Worm (Caenorhabditis elegans) whole organism, mixed stage, embryonic: Measurements from ENCODE around the gene F53F1.2.

Experiments used
- M03D4.4 ChIP-seq: sonication (generic microtip); optimal IDR thresholded peaks from 2 replicates; lab custom pipeline; 2017; ENCODE audit warnings: mild to moderate bottlenecking, missing genetic modification characterization, missing compliant biosample characterization
- bed-3 ChIP-seq: fragments of 200-800 bp; sonication (Bioruptor generic); optimal IDR thresholded peaks from 3 replicates; lab custom pipeline; 2018; ENCODE audit warnings: mild to moderate bottlenecking, missing genetic modification characterization, moderate library complexity, missing compliant biosample characterization
- blmp-1 ChIP-seq: fragments of 150-350 bp; optimal IDR thresholded peaks from 2 replicates; lab custom pipeline; 2014; ENCODE audit warnings: missing biosample characterization, missing genetic modification characterization
- ceh-39 ChIP-seq: fragments of 150-350 bp; optimal IDR thresholded peaks from 2 replicates; lab custom pipeline; 2014; ENCODE audit warnings: missing biosample characterization, missing genetic modification characterization
- ceh-43 ChIP-seq: fragments of 200-800 bp; sonication (Bioruptor generic); optimal IDR thresholded peaks from 2 replicates; lab custom pipeline; 2018; ENCODE audit warnings: mild to moderate bottlenecking, missing genetic modification characterization, moderate library complexity, missing compliant biosample characterization
- ceh-83 ChIP-seq: fragments of 200-800 bp; sonication (Bioruptor generic); optimal IDR thresholded peaks from 2 replicates; lab custom pipeline; 2018; ENCODE audit warnings: mild to moderate bottlenecking, missing genetic modification characterization, missing compliant biosample characterization
- ces-1 ChIP-seq: fragments of 150-350 bp; optimal IDR thresholded peaks from 2 replicates; lab custom pipeline; 2014; ENCODE audit warnings: missing biosample characterization, missing genetic modification reagents, missing genetic modification characterization
- cnd-1 ChIP-seq: fragments of 200-800 bp; sonication (Bioruptor generic); optimal IDR thresholded peaks from 2 replicates; lab custom pipeline; 2018; ENCODE audit warnings: mild to moderate bottlenecking, missing genetic modification characterization, missing compliant biosample characterization
- drap-1 ChIP-seq: fragments of 200-800 bp; sonication (Bioruptor generic); optimal IDR thresholded peaks from 3 replicates; lab custom pipeline; 2018; ENCODE audit warnings: mild to moderate bottlenecking, missing genetic modification characterization, missing compliant biosample characterization
- elt-3 ChIP-seq: fragments of 150-350 bp; optimal IDR thresholded peaks from 2 replicates; lab custom pipeline; 2014; ENCODE audit warnings: missing biosample characterization, missing genetic modification characterization
- flh-1 ChIP-seq: fragments of 200-800 bp; sonication (Bioruptor generic); optimal IDR thresholded peaks from 2 replicates; lab custom pipeline; 2018; ENCODE audit warnings: mild to moderate bottlenecking, missing genetic modification characterization, moderate library complexity, missing compliant biosample characterization
- ham-2 ChIP-seq: fragments of 200-800 bp; sonication (Bioruptor generic); optimal IDR thresholded peaks from 2 replicates; lab custom pipeline; 2018; ENCODE audit warnings: mild to moderate bottlenecking, missing genetic modification characterization, missing compliant biosample characterization
- hlh-1 ChIP-seq: fragments of 150-350 bp; optimal IDR thresholded peaks from 2 replicates; lab custom pipeline; 2014; ENCODE audit warnings: missing biosample characterization, missing genetic modification reagents, missing genetic modification characterization
- lin-32 ChIP-seq: fragments of 200-800 bp; sonication (Bioruptor generic); optimal IDR thresholded peaks from 2 replicates; lab custom pipeline; 2018; ENCODE audit warnings: mild to moderate bottlenecking, missing genetic modification characterization, missing compliant biosample characterization
- lsy-2 ChIP-seq: fragments of 150-350 bp; optimal IDR thresholded peaks from 2 replicates; lab custom pipeline; 2014; ENCODE audit warnings: missing biosample characterization, missing genetic modification characterization
- mab-5 ChIP-seq: fragments of 150-350 bp; optimal IDR thresholded peaks from 2 replicates; lab custom pipeline; 2014; ENCODE audit warnings: missing biosample characterization, missing genetic modification characterization
- mep-1 ChIP-seq: fragments of 150-350 bp; optimal IDR thresholded peaks from 2 replicates; lab custom pipeline; 2017; ENCODE audit warnings: missing biosample characterization, missing genetic modification reagents, missing genetic modification characterization, inconsistent platforms
- mls-2 ChIP-seq: sonication (generic microtip); optimal IDR thresholded peaks from 2 replicates; lab custom pipeline; 2016; ENCODE audit warnings: mild to moderate bottlenecking, missing genetic modification characterization, moderate library complexity, missing compliant biosample characterization
- nhr-12 ChIP-seq: fragments of 150-350 bp; optimal IDR thresholded peaks from 2 replicates; lab custom pipeline; 2014; ENCODE audit warnings: missing biosample characterization, missing genetic modification characterization
- nhr-237 ChIP-seq: fragments of 150-350 bp; optimal IDR thresholded peaks from 2 replicates; lab custom pipeline; 2014; ENCODE audit warnings: missing biosample characterization, missing genetic modification characterization
- nhr-76 ChIP-seq: sonication (generic microtip); optimal IDR thresholded peaks from 2 replicates; lab custom pipeline; 2017; ENCODE audit warnings: missing biosample characterization, missing genetic modification characterization
- snpc-4 ChIP-seq: fragments of 150-350 bp; optimal IDR thresholded peaks from 2 replicates; lab custom pipeline; 2014; ENCODE audit warnings: missing biosample characterization, missing genetic modification characterization
- sptf-1 ChIP-seq: sonication (generic microtip); optimal IDR thresholded peaks from 2 replicates; lab custom pipeline; 2017; ENCODE audit warnings: mild to moderate bottlenecking, missing genetic modification characterization, moderate library complexity, missing compliant biosample characterization
- tbx-8 ChIP-seq: fragments of 200-800 bp; sonication (Bioruptor generic); optimal IDR thresholded peaks from 2 replicates; lab custom pipeline; 2018; ENCODE audit warnings: mild to moderate bottlenecking, missing genetic modification characterization, moderate library complexity, missing compliant biosample characterization
- unc-120 ChIP-seq: sonication (generic microtip); optimal IDR thresholded peaks from 2 replicates; lab custom pipeline; 2017; ENCODE audit warnings: missing genetic modification characterization, missing compliant biosample characterization; ENCODE audit not compliant: poor library complexity, severe bottlenecking
- unc-39 ChIP-seq: fragments of 150-350 bp; optimal IDR thresholded peaks from 2 replicates; lab custom pipeline; 2014; ENCODE audit warnings: missing biosample characterization, missing genetic modification characterization
- unc-62 ChIP-seq: fragments of 150-350 bp; optimal IDR thresholded peaks from 2 replicates; lab custom pipeline; 2014; ENCODE audit warnings: missing biosample characterization, missing genetic modification reagents, missing genetic modification characterization
- zip-8 ChIP-seq: fragments of 150-350 bp; optimal IDR thresholded peaks from 2 replicates; lab custom pipeline; 2014; ENCODE audit warnings: missing biosample characterization, missing genetic modification characterization
- ztf-11 ChIP-seq: fragments of 150-350 bp; optimal IDR thresholded peaks from 2 replicates; lab custom pipeline; 2014; ENCODE audit warnings: missing biosample characterization, missing genetic modification characterization

F53F1.2 gene

DNA sequence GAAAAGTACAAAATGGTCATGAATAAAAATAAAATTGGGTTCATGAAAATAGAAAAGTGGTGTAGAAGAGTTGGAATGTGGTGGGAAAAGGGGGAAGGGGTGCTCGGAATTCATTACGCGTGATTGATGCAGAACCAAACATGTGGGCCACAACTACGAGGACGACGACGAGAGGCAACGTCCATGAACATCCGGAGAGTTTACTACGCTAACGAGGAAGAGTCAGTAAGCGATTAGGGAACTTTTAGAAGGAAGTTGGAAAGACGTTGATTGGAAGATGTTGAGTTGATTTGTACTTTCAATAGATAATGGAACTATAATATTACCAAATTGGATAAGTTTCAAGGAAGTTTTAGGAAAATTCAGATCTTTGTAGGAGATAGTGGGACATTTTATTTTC is 4.9 kb upstream of the F53F1.2 start:
- TF ChIP-seq ces-1 (GFP tag; lab: Kevin White, UChicago) (peak; percentile 65), unc-120 (tag; lab: Kevin White, UChicago) (no peak)

- TF ChIP-seq mep-1 (tag; lab: Kevin White, UChicago) (no peak), unc-39 (tag; lab: Kevin White, UChicago) (no peak), bed-3 (GFP tag; lab: Kevin White, UChicago) (no peak), drap-1 (GFP tag; lab: Kevin White, UChicago) (no peak), unc-62 (GFP tag; lab: Kevin White, UChicago) (peak; percentile 58), unc-120 (tag; lab: Kevin White, UChicago) (peak; percentile 24), ceh-39 (tag; lab: Kevin White, UChicago) (no peak), cnd-1 (tag; lab: Kevin White, UChicago) (peak; percentile 9), hlh-1 (tag; lab: Kevin White, UChicago) (peak; percentile 56)
Measured at ce11 chrV:13402524-13402923, 4.1 kb upstream of the F53F1.2 start.

ce11 chrV:13406032-13406431 is 584 bp upstream of the F53F1.2 start, which contains the start of gene cutl-1:
cutl-1 (minus strand) TSS chrV:13406114.
- no peak for TF ChIP-seq nhr-76
- peak; percentile 4 for TF ChIP-seq lsy-2 (tag; lab: Kevin White, UChicago)
- TF ChIP-seq, all 35 proteins: peak for 1

- no peak for TF ChIP-seq ztf-11 (tag; lab: Kevin White, UChicago)
- TF ChIP-seq blmp-1 = no peak
- TF ChIP-seq mep-1 (tag; lab: Kevin White, UChicago) = no peak
- TF ChIP-seq unc-62 (GFP tag; lab: Kevin White, UChicago) = no peak
- no peak for TF ChIP-seq sptf-1 (tag; lab: Kevin White, UChicago)
Measured at ce11 chrV:13407913-13408312, 1.3 kb downstream of the F53F1.2 start, which contains the start of gene F53F1.3. F53F1.3 (plus strand) TSS chrV:13408242.

DNA sequence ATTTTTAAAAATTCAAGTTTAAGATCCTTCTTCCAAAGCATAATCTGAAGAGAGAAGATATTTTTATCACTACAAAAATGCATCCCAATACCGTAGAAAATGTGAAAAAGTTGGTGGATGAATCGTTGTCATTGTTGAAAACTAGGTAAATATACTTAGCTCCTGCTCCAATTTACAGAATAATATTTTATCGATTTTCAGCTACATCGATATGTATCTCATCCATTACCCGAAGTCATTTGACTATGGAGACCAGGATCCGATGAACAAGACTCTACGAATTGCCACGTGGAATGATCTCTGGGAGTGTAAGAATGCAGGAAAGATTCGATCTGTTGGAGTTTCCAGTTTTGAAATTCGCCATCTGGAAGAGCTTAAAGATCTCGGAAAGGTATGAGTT is 1.8 kb downstream of the F53F1.2 start:
- TF ChIP-seq mab-5 (no peak), lin-32 (GFP tag; lab: Kevin White, UChicago) (no peak), ceh-39 (tag; lab: Kevin White, UChicago) (no peak), blmp-1 (no peak), mls-2 (no peak), ceh-83 (GFP tag; lab: Kevin White, UChicago) (no peak), flh-1 (GFP tag; lab: Kevin White, UChicago) (no peak)

DNA sequence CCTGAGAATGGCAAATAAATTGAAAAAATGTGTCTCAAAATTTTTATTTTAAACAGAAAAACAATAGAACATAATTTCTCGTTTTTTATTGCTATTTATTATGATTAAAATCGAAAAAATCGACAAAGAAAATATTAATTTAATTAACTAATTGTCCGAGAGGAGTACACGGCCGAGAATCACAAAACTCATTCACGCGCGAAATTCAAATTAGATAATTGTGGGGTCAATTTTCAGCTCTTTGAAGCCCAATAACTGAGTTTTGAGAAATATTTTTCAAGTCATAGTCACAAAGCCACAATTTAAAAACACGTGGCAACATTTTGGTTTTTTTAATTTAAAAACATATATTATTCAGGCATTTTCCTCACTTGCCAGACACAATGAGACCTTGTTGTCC is 2.5 kb downstream of the F53F1.2 start:
- no peak for TF ChIP-seq bed-3 (GFP tag; lab: Kevin White, UChicago)
- peak; percentile 68 for TF ChIP-seq ces-1 (GFP tag; lab: Kevin White, UChicago)
- TF ChIP-seq nhr-237 (tag; lab: Kevin White, UChicago) = no peak
- no peak for TF ChIP-seq ceh-43 (GFP tag; lab: Kevin White, UChicago)
- TF ChIP-seq zip-8 = no peak
- no peak for TF ChIP-seq elt-3 (tag; lab: Kevin White, UChicago)
- TF ChIP-seq lin-32 (GFP tag; lab: Kevin White, UChicago) = no peak

- no peak for TF ChIP-seq snpc-4 (tag; lab: Kevin White, UChicago)
Measured at ce11 chrV:13410688-13411087, 4.1 kb downstream of the F53F1.2 start, which contains the start of gene F53F1.4. F53F1.4 (plus strand) TSS chrV:13411077.

- TF ChIP-seq zip-8 = no peak
- no peak for TF ChIP-seq ceh-39 (tag; lab: Kevin White, UChicago)
- TF ChIP-seq unc-62 (GFP tag; lab: Kevin White, UChicago) = no peak
- no peak for TF ChIP-seq ham-2 (GFP tag; lab: Kevin White, UChicago)
- no peak for TF ChIP-seq tbx-8 (GFP tag; lab: Kevin White, UChicago)
- no peak for TF ChIP-seq nhr-12 (tag; lab: Kevin White, UChicago)
- no peak for TF ChIP-seq ceh-43 (GFP tag; lab: Kevin White, UChicago)
- TF ChIP-seq mab-5 = no peak
- no peak for TF ChIP-seq unc-120 (tag; lab: Kevin White, UChicago)
- no peak for TF ChIP-seq lsy-2 (tag; lab: Kevin White, UChicago)
- TF ChIP-seq mep-1 (tag; lab: Kevin White, UChicago) = no peak
- TF ChIP-seq ztf-11 (tag; lab: Kevin White, UChicago) = no peak
- no peak for TF ChIP-seq snpc-4 (tag; lab: Kevin White, UChicago)
- no peak for TF ChIP-seq mls-2
- TF ChIP-seq nhr-76 = no peak
- TF ChIP-seq sptf-1 (tag; lab: Kevin White, UChicago) = no peak
- TF ChIP-seq bed-3 (GFP tag; lab: Kevin White, UChicago) = no peak
- no peak for TF ChIP-seq drap-1 (GFP tag; lab: Kevin White, UChicago)
- no peak for TF ChIP-seq M03D4.4
- no peak for TF ChIP-seq ceh-83 (GFP tag; lab: Kevin White, UChicago)
- TF ChIP-seq, all 35 proteins: peak for 0
Measured at ce11 chrV:13411225-13411991, 4.8 kb downstream of the F53F1.2 start.
